Fruit fly (Drosophila melanogaster): ENCODE measurements around the gene CG2854.

CG2854 gene

dm6 chrX:2325658-2326245 is 1.2 kb upstream of the CG2854 start, which contains the start of gene CG14050:
CG14050 (minus strand) TSS chrX:2326217.
- TF ChIP-seq Eip78C (GFP tag) = peak; percentile 18
- peak in 1 of 2 experiments; percentile 47 for TF ChIP-seq ss (GFP tag; optimal IDR thresholded peaks at IDR 0.05)
- no peak for TF ChIP-seq CG7368 (GFP tag; optimal IDR thresholded peaks at IDR 0.05)
- peak; percentile 8 for TF ChIP-seq topi (GFP tag; optimal IDR thresholded peaks at IDR 0.05)
- no peak for TF ChIP-seq CG3919 (GFP tag; optimal IDR thresholded peaks at IDR 0.05)

dm6 chrX:2329312-2329711 is 2.4 kb downstream of the CG2854 start:
- TF ChIP-seq Ets21C (GFP tag; optimal IDR thresholded peaks at IDR 0.05) (peak; percentile 49), topi (GFP tag; optimal IDR thresholded peaks at IDR 0.05) (peak; percentile 77), Lpt (GFP tag; optimal IDR thresholded peaks at IDR 0.05) (no peak), CG34406 (GFP tag; optimal IDR thresholded peaks at IDR 0.05) (peak; percentile 64), Eip78C (GFP tag) (peak; percentile 91), CG7368 (GFP tag; optimal IDR thresholded peaks at IDR 0.05) (peak; percentile 63), CG11294 (GFP tag; IDR thresholded peaks at IDR 0.05) (no peak), dac (GFP tag; optimal IDR thresholded peaks at IDR 0.05) (no peak), spab (GFP tag; optimal IDR thresholded peaks at IDR 0.05) (peak; percentile 50), Ets96B (tag; optimal IDR thresholded peaks at IDR 0.05) (peak; percentile 55), Hr39 (GFP tag; optimal IDR thresholded peaks at IDR 0.05) (peak; percentile 73), OdsH (GFP tag; optimal IDR thresholded peaks at IDR 0.05) (peak; percentile 68), Sox15 (GFP tag; optimal IDR thresholded peaks at IDR 0.05) (peak; percentile 56), CG8319 (GFP tag; optimal IDR thresholded peaks at IDR 0.05) (no peak), ss (GFP tag; optimal IDR thresholded peaks at IDR 0.05) (peak; percentile 36 to 72), CG16779 (tag; optimal IDR thresholded peaks at IDR 0.05) (no peak), Smox (GFP tag; optimal IDR thresholded peaks at IDR 0.05) (peak; percentile 73), CG6792 (GFP tag; optimal IDR thresholded peaks at IDR 0.05) (peak; percentile 80), fd59A (GFP tag; optimal IDR thresholded peaks at IDR 0.05) (peak; percentile 48), fd85E (GFP tag; optimal IDR thresholded peaks at IDR 0.05) (no peak), CG10669 (GFP tag; optimal IDR thresholded peaks at IDR 0.05) (peak; percentile 59), CG31627 (GFP tag; optimal IDR thresholded peaks at IDR 0.05) (peak; percentile 73), achi (GFP tag; optimal IDR thresholded peaks at IDR 0.05) (peak; percentile 66), CG8632 (GFP tag; optimal IDR thresholded peaks at IDR 0.05) (peak; percentile 49), Blimp-1 (GFP tag; optimal IDR thresholded peaks at IDR 0.05) (no peak), Gug (GFP tag; IDR thresholded peaks at IDR 0.05) (no peak), CG3919 (GFP tag; optimal IDR thresholded peaks at IDR 0.05) (peak; percentile 65), net (GFP tag; optimal IDR thresholded peaks at IDR 0.05) (peak; percentile 55), CG32006 (GFP tag; optimal IDR thresholded peaks at IDR 0.05) (peak; percentile 25), cyc (GFP tag; optimal IDR thresholded peaks at IDR 0.05) (peak; percentile 73), dsx (GFP tag; optimal IDR thresholded peaks at IDR 0.05; ENCODE audit: poor library complexity, severe bottlenecking) (peak; percentile 47), CG15336 (GFP tag; IDR thresholded peaks at IDR 0.05) (no peak), vri (GFP tag; optimal IDR thresholded peaks at IDR 0.05) (peak; percentile 74), CG11902 (GFP tag; optimal IDR thresholded peaks at IDR 0.05) (peak; percentile 37), Eip75B (GFP tag; optimal IDR thresholded peaks at IDR 0.05) (peak; percentile 67), pdm3 (GFP tag; optimal IDR thresholded peaks at IDR 0.05) (peak; percentile 74), Hr4 (GFP tag; optimal IDR thresholded peaks at IDR 0.05) (no peak), Sox102F (GFP tag; optimal IDR thresholded peaks at IDR 0.05) (peak; percentile 77), CG9139 (GFP tag; optimal IDR thresholded peaks at IDR 0.05) (peak; percentile 35), Sox14 (GFP tag; optimal IDR thresholded peaks at IDR 0.05) (peak; percentile 67), CG3032 (tag; optimal IDR thresholded peaks at IDR 0.05) (peak; percentile 51), fkh (GFP tag; optimal IDR thresholded peaks at IDR 0.05) (peak; percentile 11), CG1621 (tag; optimal IDR thresholded peaks at IDR 0.05) (peak; percentile 4), acj6 (GFP tag; optimal IDR thresholded peaks at IDR 0.05) (peak; percentile 68), salr (GFP tag; optimal IDR thresholded peaks at IDR 0.05) (peak in 1 of 2 experiments; percentile 8), CG4318 (GFP tag; optimal IDR thresholded peaks at IDR 0.05) (no peak), Hr38 (GFP tag; optimal IDR thresholded peaks at IDR 0.05) (no peak), esn (GFP tag; optimal IDR thresholded peaks at IDR 0.05) (peak; percentile 83)
